Fruit fly (Drosophila melanogaster): ENCODE data around the gene CG33969.

dm6 chr3L:20353726-20354332, 39.5 kb downstream of the CG33969 start:
- no peak for TF ChIP-seq CG6808 (GFP tag; optimal IDR thresholded peaks at IDR 0.05)
- TF ChIP-seq Gug (GFP tag; IDR thresholded peaks at IDR 0.05): no peak
- TF ChIP-seq Eip75B (GFP tag; optimal IDR thresholded peaks at IDR 0.05): no peak
- no peak for TF ChIP-seq dac (GFP tag; optimal IDR thresholded peaks at IDR 0.05)
- TF ChIP-seq Hr38 (GFP tag; optimal IDR thresholded peaks at IDR 0.05): no peak
- TF ChIP-seq cyc (GFP tag; optimal IDR thresholded peaks at IDR 0.05): no peak
- TF ChIP-seq spab (GFP tag; optimal IDR thresholded peaks at IDR 0.05): no peak
- peak; percentile 19 for TF ChIP-seq Eip93F (GFP tag; optimal IDR thresholded peaks at IDR 0.05)
- TF ChIP-seq CG3919 (GFP tag; optimal IDR thresholded peaks at IDR 0.05): no peak

Data from whole organism, prepupa.